Fruit fly (Drosophila melanogaster): ENCODE results near the gene GstO2.

GstO2 gene

dm6 chr3L:8523257-8523656 is at the start of gene GstO2:
Gene GstO2 (minus strand): TSS chr3L:8523501.
- TF ChIP-seq CG33017 (tag; optimal IDR thresholded peaks at IDR 0.05) (peak; percentile 54), tj (GFP tag; optimal IDR thresholded peaks at IDR 0.05) (peak; percentile 36), CG7101 (tag; optimal IDR thresholded peaks at IDR 0.05) (peak; percentile 3), cic (GFP tag; optimal IDR thresholded peaks at IDR 0.05) (peak; percentile 35), Mnt (GFP tag; optimal IDR thresholded peaks at IDR 0.05) (peak; percentile 24), pad (GFP tag; optimal IDR thresholded peaks at IDR 0.05) (no peak), CG12768 (GFP tag; optimal IDR thresholded peaks at IDR 0.05) (peak; percentile 27), CG11617 (GFP tag; optimal IDR thresholded peaks at IDR 0.05) (no peak), bab1 (GFP tag; optimal IDR thresholded peaks at IDR 0.05) (peak; percentile 73), cnc (optimal IDR thresholded peaks at IDR 0.05) (peak in 1 of 2 experiments; percentile 47)

DNA sequence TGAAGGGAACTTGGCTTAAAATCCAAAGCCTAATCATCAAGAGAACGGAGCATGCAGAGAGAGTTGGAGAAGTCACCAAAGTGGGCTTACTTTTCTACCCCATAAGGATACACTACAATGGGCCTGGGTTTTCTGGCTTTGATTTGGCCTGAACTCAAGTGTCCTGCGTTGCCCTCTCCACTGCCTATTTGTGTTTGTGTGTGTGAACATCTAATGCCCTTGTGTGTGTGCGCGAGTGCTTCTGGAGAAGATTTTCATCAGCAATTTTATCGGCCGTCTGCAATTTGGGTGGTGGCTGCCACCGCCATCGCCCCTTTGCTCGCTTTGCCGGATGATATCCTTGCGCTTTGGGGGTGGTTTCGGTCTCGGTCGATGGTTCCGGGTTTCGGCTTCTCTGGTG is 37.3 kb upstream of the GstO2 start:
- TF ChIP-seq kay (GFP tag; ENCODE audit: borderline replicate concordance): no peak
- TF ChIP-seq cnc (optimal IDR thresholded peaks at IDR 0.05): no peak
- TF ChIP-seq CG5204 (GFP tag; optimal IDR thresholded peaks at IDR 0.05): no peak
- TF ChIP-seq bab1 (GFP tag; optimal IDR thresholded peaks at IDR 0.05): no peak
- TF ChIP-seq CG12768 (GFP tag; optimal IDR thresholded peaks at IDR 0.05): no peak
- TF ChIP-seq CG14711 (tag; optimal IDR thresholded peaks at IDR 0.05): no peak
- no peak for TF ChIP-seq cic (GFP tag; optimal IDR thresholded peaks at IDR 0.05)
- TF ChIP-seq CG11617 (GFP tag; optimal IDR thresholded peaks at IDR 0.05): no peak
- TF ChIP-seq toe (GFP tag; optimal IDR thresholded peaks at IDR 0.05): no peak
- TF ChIP-seq CG7101 (tag; optimal IDR thresholded peaks at IDR 0.05): no peak
- no peak for TF ChIP-seq tj (GFP tag; optimal IDR thresholded peaks at IDR 0.05)
- TF ChIP-seq CG1620 (GFP tag; optimal IDR thresholded peaks at IDR 0.05): no peak
- no peak for TF ChIP-seq CG33017 (tag; optimal IDR thresholded peaks at IDR 0.05)
- TF ChIP-seq Mnt (GFP tag; optimal IDR thresholded peaks at IDR 0.05): no peak

DNA sequence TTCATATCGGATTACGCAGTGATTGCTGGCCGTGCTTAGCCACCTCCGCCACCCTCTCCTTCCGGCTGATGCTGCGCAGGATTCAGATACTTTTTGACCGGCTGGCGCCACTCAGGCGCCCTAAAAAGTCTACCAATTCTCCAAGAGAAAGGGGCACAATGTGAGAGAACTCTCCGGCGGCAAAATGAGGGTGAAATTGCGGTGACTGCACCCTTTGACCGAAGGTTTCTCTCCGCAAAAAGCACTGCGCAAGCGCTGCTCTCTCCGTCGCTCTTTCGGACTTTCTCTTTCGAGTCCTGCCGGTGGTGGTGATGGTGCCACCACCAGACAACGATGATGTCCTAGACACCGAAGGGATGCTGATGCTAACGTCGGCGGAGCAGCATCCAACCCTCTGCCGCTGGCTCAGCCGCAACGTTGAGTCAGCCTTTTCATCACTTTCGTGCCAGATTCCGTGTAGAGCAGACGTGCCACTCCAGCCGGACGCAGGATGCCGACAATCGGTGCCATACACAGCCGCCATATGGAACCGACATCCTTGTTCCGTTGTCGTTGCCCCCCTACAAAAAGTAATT is 36.5 kb upstream of the GstO2 start:
- no peak for TF ChIP-seq CG7101 (tag; optimal IDR thresholded peaks at IDR 0.05)
- no peak for TF ChIP-seq bab1 (GFP tag; optimal IDR thresholded peaks at IDR 0.05)
- TF ChIP-seq CG14711 (tag; optimal IDR thresholded peaks at IDR 0.05): no peak
- no peak for TF ChIP-seq tj (GFP tag; optimal IDR thresholded peaks at IDR 0.05)
- no peak for TF ChIP-seq toe (GFP tag; optimal IDR thresholded peaks at IDR 0.05)
- TF ChIP-seq cic (GFP tag; optimal IDR thresholded peaks at IDR 0.05): no peak

DNA sequence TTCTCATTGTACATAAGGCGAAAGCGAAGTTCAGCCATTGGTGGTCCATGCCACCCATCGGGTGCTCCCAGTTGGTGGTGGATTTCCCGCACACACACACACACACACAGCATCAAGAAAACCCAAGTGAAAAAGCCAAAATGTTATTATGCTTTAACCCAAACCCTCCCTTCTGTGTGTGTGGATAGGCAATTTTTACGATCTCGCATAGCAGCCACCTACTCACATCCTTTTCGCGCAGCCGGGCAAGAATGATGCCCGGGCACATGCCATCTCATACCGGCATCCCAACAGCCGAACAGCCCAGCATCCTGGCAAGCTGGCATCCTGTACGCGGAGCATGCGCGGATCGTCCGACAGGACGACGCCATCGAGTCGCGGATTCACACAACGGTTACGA is 33.7 kb upstream of the GstO2 start:
- TF ChIP-seq CG11617 (GFP tag; optimal IDR thresholded peaks at IDR 0.05): no peak
- no peak for TF ChIP-seq CG7045 (GFP tag; optimal IDR thresholded peaks at IDR 0.05)
- no peak for TF ChIP-seq CG1620 (GFP tag; optimal IDR thresholded peaks at IDR 0.05)

- TF ChIP-seq ovo (GFP tag; optimal IDR thresholded peaks at IDR 0.05): no peak
- no peak for TF ChIP-seq CG5204 (GFP tag; optimal IDR thresholded peaks at IDR 0.05)
- peak; percentile 22 for TF ChIP-seq cic (GFP tag; optimal IDR thresholded peaks at IDR 0.05)
- TF ChIP-seq CG7101 (tag; optimal IDR thresholded peaks at IDR 0.05): no peak
These were observed 30.8 kb upstream of the GstO2 start for dm6 chr3L:8554024-8554642.

- no peak for TF ChIP-seq CG11617 (GFP tag; optimal IDR thresholded peaks at IDR 0.05)
- no peak for TF ChIP-seq cnc (optimal IDR thresholded peaks at IDR 0.05)
- TF ChIP-seq CG12768 (GFP tag; optimal IDR thresholded peaks at IDR 0.05): no peak
- TF ChIP-seq kay (GFP tag; ENCODE audit: borderline replicate concordance): no peak
- TF ChIP-seq ovo (GFP tag; optimal IDR thresholded peaks at IDR 0.05): no peak
These were observed 29.8 kb upstream of the GstO2 start for dm6 chr3L:8553125-8553524.

DNA sequence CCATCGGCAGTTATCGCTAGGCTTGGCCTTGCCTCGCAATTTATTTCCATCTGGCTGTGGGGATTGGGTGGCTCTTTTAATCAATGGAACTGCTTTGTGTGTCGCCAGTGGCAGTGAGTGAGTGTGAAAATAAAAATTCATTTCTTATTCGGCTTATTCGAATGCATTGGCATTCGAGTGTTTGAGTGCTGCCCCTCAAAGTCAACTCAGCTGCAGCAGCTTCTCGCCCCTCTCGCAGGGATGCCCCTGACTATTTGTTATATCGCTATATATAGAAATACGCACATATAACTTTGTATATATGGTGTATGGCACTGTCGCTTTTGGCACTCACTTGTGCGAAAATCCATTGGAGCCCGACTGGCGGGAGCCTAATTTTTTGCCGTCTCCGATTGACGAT is 27.5 kb upstream of the GstO2 start:
- no peak for TF ChIP-seq CG14711 (tag; optimal IDR thresholded peaks at IDR 0.05)
- TF ChIP-seq ovo (GFP tag; optimal IDR thresholded peaks at IDR 0.05): no peak
- no peak for TF ChIP-seq cnc (optimal IDR thresholded peaks at IDR 0.05)
- no peak for TF ChIP-seq Clk (GFP tag; optimal IDR thresholded peaks at IDR 0.05)
- TF ChIP-seq CG33017 (tag; optimal IDR thresholded peaks at IDR 0.05): no peak
- no peak for TF ChIP-seq CG11617 (GFP tag; optimal IDR thresholded peaks at IDR 0.05)
- no peak for TF ChIP-seq CG5204 (GFP tag; optimal IDR thresholded peaks at IDR 0.05)
- TF ChIP-seq cic (GFP tag; optimal IDR thresholded peaks at IDR 0.05): no peak
- TF ChIP-seq Crg-1 (GFP tag; optimal IDR thresholded peaks at IDR 0.05): no peak
- TF ChIP-seq CG1620 (GFP tag; optimal IDR thresholded peaks at IDR 0.05): no peak
- no peak for TF ChIP-seq CG7101 (tag; optimal IDR thresholded peaks at IDR 0.05)
- no peak for TF ChIP-seq Hr96 (GFP tag; optimal IDR thresholded peaks at IDR 0.05)
- no peak for TF ChIP-seq kay (GFP tag; ENCODE audit: borderline replicate concordance)
- TF ChIP-seq toe (GFP tag; optimal IDR thresholded peaks at IDR 0.05): no peak
- no peak for TF ChIP-seq Mnt (GFP tag; optimal IDR thresholded peaks at IDR 0.05)

Data from whole organism, adult.